Worm (Caenorhabditis elegans) whole organism, L3 larva: ENCODE measurements around the gene F22F7.4.

Experiments used
- R02D3.7 ChIP-seq: fragments of 150-350 bp; optimal IDR thresholded peaks from 2 replicates; lab custom pipeline; 2014; ENCODE audit warnings: missing biosample characterization, missing genetic modification characterization
- ZK546.5 ChIP-seq: sonication (generic microtip); optimal IDR thresholded peaks from 2 replicates; lab custom pipeline; 2017; ENCODE audit warnings: missing biosample characterization, missing genetic modification characterization
- ceh-16 ChIP-seq: sonication (generic microtip); optimal IDR thresholded peaks from 2 replicates; lab custom pipeline; 2017; ENCODE audit warnings: missing biosample characterization, missing genetic modification characterization
- ceh-28 ChIP-seq: fragments of 150-350 bp; optimal IDR thresholded peaks from 2 replicates; lab custom pipeline; 2014; ENCODE audit warnings: missing biosample characterization, missing genetic modification reagents, missing genetic modification characterization
- ceh-82 ChIP-seq: fragments of 150-350 bp; optimal IDR thresholded peaks from 2 replicates; lab custom pipeline; 2014; ENCODE audit warnings: missing biosample characterization, missing genetic modification characterization
- daf-12 ChIP-seq: fragments of 150-350 bp; optimal IDR thresholded peaks from 2 replicates; lab custom pipeline; 2014; ENCODE audit warnings: missing biosample characterization, missing genetic modification reagents, missing genetic modification characterization
- egl-27 ChIP-seq: sonication (generic microtip); optimal IDR thresholded peaks from 4 replicates; lab custom pipeline; 2017; ENCODE audit warnings: missing biosample characterization, missing genetic modification reagents, missing genetic modification characterization
- egl-5 ChIP-seq: fragments of 150-350 bp; optimal IDR thresholded peaks from 2 replicates; lab custom pipeline; 2017; ENCODE audit warnings: missing biosample characterization, missing genetic modification reagents, missing genetic modification characterization, inconsistent platforms
- elt-2 ChIP-seq: sonication (generic microtip); optimal IDR thresholded peaks from 2 replicates; lab custom pipeline; 2016; ENCODE audit warnings: missing genetic modification reagents, mild to moderate bottlenecking, missing genetic modification characterization, missing compliant biosample characterization
- eor-1 ChIP-seq, 2 experiments: fragments of 150-350 bp; optimal IDR thresholded peaks; 2 replicates each; lab custom pipeline; 2014 to 2018; ENCODE audit warnings: missing biosample characterization in 2 of 2, missing genetic modification characterization in 2 of 2
- fkh-10 ChIP-seq: sonication (generic microtip); optimal IDR thresholded peaks from 2 replicates; lab custom pipeline; 2017; ENCODE audit warnings: missing biosample characterization, missing genetic modification reagents, missing genetic modification characterization
- fos-1 ChIP-seq: fragments of 150-350 bp; optimal IDR thresholded peaks from 2 replicates; lab custom pipeline; 2014; ENCODE audit warnings: missing biosample characterization, missing genetic modification characterization
- hmg-11 ChIP-seq: sonication (generic microtip); optimal IDR thresholded peaks from 2 replicates; lab custom pipeline; 2016; ENCODE audit warnings: missing genetic modification characterization, missing compliant biosample characterization
- jun-1 ChIP-seq: fragments of 150-350 bp; optimal IDR thresholded peaks from 2 replicates; lab custom pipeline; 2014; ENCODE audit warnings: missing biosample characterization, missing genetic modification reagents, missing genetic modification characterization
- lin-15B ChIP-seq: fragments of 150-350 bp; optimal IDR thresholded peaks from 2 replicates; lab custom pipeline; 2014; ENCODE audit warnings: missing biosample characterization, missing genetic modification characterization
- lin-39 ChIP-seq: fragments of 150-350 bp; optimal IDR thresholded peaks from 2 replicates; lab custom pipeline; 2018; ENCODE audit warnings: missing biosample characterization, missing genetic modification reagents, missing genetic modification characterization
- lsy-12 ChIP-seq: sonication (generic microtip); optimal IDR thresholded peaks from 2 replicates; lab custom pipeline; 2016; ENCODE audit warnings: mild to moderate bottlenecking, missing genetic modification characterization, missing compliant biosample characterization
- mdl-1 ChIP-seq: fragments of 150-350 bp; optimal IDR thresholded peaks from 2 replicates; lab custom pipeline; 2014; ENCODE audit warnings: missing biosample characterization, missing genetic modification characterization
- mml-1 ChIP-seq: fragments of 150-350 bp; sonication (generic microtip); optimal IDR thresholded peaks from 3 replicates; lab custom pipeline; 2014; ENCODE audit warnings: missing biosample characterization, missing genetic modification characterization
- nfya-1 ChIP-seq: sonication (generic microtip); optimal IDR thresholded peaks from 2 replicates; lab custom pipeline; 2017; ENCODE audit warnings: missing genetic modification characterization, mild to moderate bottlenecking, missing compliant biosample characterization, antibody characterized with exemption, moderate library complexity; ENCODE audit not compliant: insufficient read depth
- nhr-11 ChIP-seq: fragments of 150-350 bp; optimal IDR thresholded peaks from 2 replicates; lab custom pipeline; 2014; ENCODE audit warnings: missing biosample characterization, missing genetic modification characterization
- nhr-12 ChIP-seq: fragments of 150-350 bp; optimal IDR thresholded peaks from 2 replicates; lab custom pipeline; 2014; ENCODE audit warnings: missing biosample characterization, missing genetic modification characterization
- nhr-23 ChIP-seq: fragments of 150-350 bp; optimal IDR thresholded peaks from 2 replicates; lab custom pipeline; 2014; ENCODE audit warnings: missing biosample characterization, missing genetic modification reagents, missing genetic modification characterization
- nhr-237 ChIP-seq: fragments of 150-350 bp; optimal IDR thresholded peaks from 2 replicates; lab custom pipeline; 2014; ENCODE audit warnings: missing biosample characterization, missing genetic modification characterization
- nhr-25 ChIP-seq: sonication (generic microtip); optimal IDR thresholded peaks from 2 replicates; lab custom pipeline; 2017; ENCODE audit warnings: missing biosample characterization, missing genetic modification characterization
- nhr-43 ChIP-seq: sonication (generic microtip); optimal IDR thresholded peaks from 2 replicates; lab custom pipeline; 2016; ENCODE audit warnings: mild to moderate bottlenecking, missing genetic modification characterization, missing compliant biosample characterization; ENCODE audit not compliant: poor library complexity, severe bottlenecking
- nhr-67 ChIP-seq: fragments of 150-350 bp; optimal IDR thresholded peaks from 2 replicates; lab custom pipeline; 2014; ENCODE audit warnings: missing biosample characterization, missing genetic modification characterization
- nhr-77 ChIP-seq: fragments of 150-350 bp; optimal IDR thresholded peaks from 2 replicates; lab custom pipeline; 2014; ENCODE audit warnings: missing biosample characterization, missing genetic modification characterization
- pha-4 ChIP-seq: fragments of 150-350 bp; optimal IDR thresholded peaks from 2 replicates; lab custom pipeline; 2014; ENCODE audit warnings: missing biosample characterization, missing genetic modification reagents, missing genetic modification characterization
- pqm-1 ChIP-seq: fragments of 150-350 bp; optimal IDR thresholded peaks from 2 replicates; lab custom pipeline; 2017; ENCODE audit warnings: missing biosample characterization, missing genetic modification characterization, inconsistent platforms
- sea-2 ChIP-seq: fragments of 150-350 bp; sonication (generic microtip); optimal IDR thresholded peaks from 4 replicates; lab custom pipeline; 2014; ENCODE audit warnings: missing biosample characterization, missing genetic modification reagents, missing genetic modification characterization
- snpc-4 ChIP-seq: fragments of 150-350 bp; optimal IDR thresholded peaks from 2 replicates; lab custom pipeline; 2014; ENCODE audit warnings: missing biosample characterization, missing genetic modification characterization
- unc-62 ChIP-seq: fragments of 150-350 bp; sonication (generic microtip); optimal IDR thresholded peaks from 4 replicates; lab custom pipeline; 2014; ENCODE audit warnings: missing biosample characterization, missing genetic modification reagents, missing genetic modification characterization
- zag-1 ChIP-seq: fragments of 150-350 bp; optimal IDR thresholded peaks from 2 replicates; lab custom pipeline; 2014; ENCODE audit warnings: missing biosample characterization, missing genetic modification characterization
- ztf-4 ChIP-seq: fragments of 150-350 bp; optimal IDR thresholded peaks from 2 replicates; lab custom pipeline; 2014; ENCODE audit warnings: missing biosample characterization, missing genetic modification characterization

The F22F7.4 gene

ce11 chrV:2132675-2133074, 26.8 kb upstream of the F22F7.4 start:
- TF ChIP-seq hmg-11, result peak; percentile 12
- TF ChIP-seq mdl-1 (tag; lab: Kevin White, UChicago), result no peak

- TF ChIP-seq ceh-82 (tag; lab: Kevin White, UChicago), result no peak
- TF ChIP-seq nhr-43 (tag; lab: Kevin White, UChicago), result peak; percentile 83
- no peak for TF ChIP-seq fos-1
- TF ChIP-seq pha-4 (tag; lab: Kevin White, UChicago), result peak; percentile 57
- no peak for TF ChIP-seq unc-62 (GFP tag; lab: Kevin White, UChicago)
- peak; percentile 6 for TF ChIP-seq R02D3.7 (tag; lab: Kevin White, UChicago)
- peak; percentile 55 for TF ChIP-seq nhr-23
- TF ChIP-seq ztf-4 (tag; lab: Kevin White, UChicago), result no peak
- TF ChIP-seq snpc-4 (tag; lab: Kevin White, UChicago), result peak; percentile 30
- TF ChIP-seq nhr-25 (tag; lab: Kevin White, UChicago), result peak; percentile 32
- peak; percentile 66 for TF ChIP-seq lsy-12
- TF ChIP-seq nfya-1 (tag; lab: Kevin White, UChicago), result peak; percentile 65
- no peak for TF ChIP-seq nhr-12 (tag; lab: Kevin White, UChicago)
- peak; percentile 4 for TF ChIP-seq fkh-10
- TF ChIP-seq pqm-1 (tag; lab: Kevin White, UChicago), result peak; percentile 25
- peak in 1 of 2 experiments; percentile 44 for TF ChIP-seq eor-1 (tag; optimal IDR thresholded peaks at IDR 0.05; lab: Kevin White, UChicago)
- TF ChIP-seq lin-15B (tag; lab: Kevin White, UChicago), result peak; percentile 73
Observed at ce11 chrV:2126996-2127585, 21.2 kb upstream of the F22F7.4 start, which contains the start of gene ldp-1. ldp-1 (plus strand) TSS chrV:2127535.

- TF ChIP-seq nhr-12 (tag; lab: Kevin White, UChicago), result no peak
- peak; percentile 11 for TF ChIP-seq lin-39 (tag; lab: Kevin White, UChicago)
- peak; percentile 21 for TF ChIP-seq elt-2 (tag; lab: Kevin White, UChicago)
- no peak for TF ChIP-seq fkh-10
- no peak for TF ChIP-seq nhr-67 (tag; lab: Kevin White, UChicago)
- TF ChIP-seq daf-12 (tag; lab: Kevin White, UChicago), result no peak
- TF ChIP-seq, all 47 proteins: peak for 2
Observed at ce11 chrV:2126554-2126953, 20.7 kb upstream of the F22F7.4 start.

- TF ChIP-seq pqm-1 (tag; lab: Kevin White, UChicago) (peak; percentile 72), elt-2 (tag; lab: Kevin White, UChicago) (peak; percentile 84), egl-5 (tag; lab: Kevin White, UChicago) (no peak), nhr-77 (tag; lab: Kevin White, UChicago) (no peak)
Observed at ce11 chrV:2123164-2123563, 17.3 kb upstream of the F22F7.4 start.

- no peak for TF ChIP-seq zag-1
- TF ChIP-seq egl-27 (tag; lab: Kevin White, UChicago), result no peak
- no peak for TF ChIP-seq jun-1 (tag; lab: Kevin White, UChicago)
- TF ChIP-seq mdl-1 (tag; lab: Kevin White, UChicago), result no peak
- no peak for TF ChIP-seq ceh-16
- no peak for TF ChIP-seq mml-1
- TF ChIP-seq nhr-23, result no peak
- peak; percentile 3 for TF ChIP-seq nfya-1 (tag; lab: Kevin White, UChicago)
- no peak for TF ChIP-seq ceh-28 (tag; lab: Kevin White, UChicago)
- TF ChIP-seq daf-12 (tag; lab: Kevin White, UChicago), result no peak
- no peak for TF ChIP-seq unc-62 (GFP tag; lab: Kevin White, UChicago)
- no peak for TF ChIP-seq nhr-11 (tag; lab: Kevin White, UChicago)
- no peak for TF ChIP-seq nhr-43 (tag; lab: Kevin White, UChicago)
- TF ChIP-seq ZK546.5, result no peak
- TF ChIP-seq eor-1 (tag; optimal IDR thresholded peaks at IDR 0.05; lab: Kevin White, UChicago), result no peak
- TF ChIP-seq elt-2 (tag; lab: Kevin White, UChicago), result peak; percentile 52
- TF ChIP-seq sea-2, result no peak
- TF ChIP-seq fos-1, result no peak
- no peak for TF ChIP-seq pha-4 (tag; lab: Kevin White, UChicago)
- TF ChIP-seq pqm-1 (tag; lab: Kevin White, UChicago), result peak; percentile 31
- TF ChIP-seq fkh-10, result no peak
- TF ChIP-seq nhr-77 (tag; lab: Kevin White, UChicago), result no peak
- no peak for TF ChIP-seq nhr-237 (tag; lab: Kevin White, UChicago)
Observed at ce11 chrV:2122517-2122916, 16.6 kb upstream of the F22F7.4 start, which contains the start of gene F22F7.2. F22F7.2 (plus strand) TSS chrV:2122782.
